Worm (Caenorhabditis elegans): ENCODE data around the gene gcy-20.

- TF ChIP-seq ets-5 (GFP tag; IDR thresholded peaks at IDR 0.05) (no peak), nhr-77 (tag; optimal IDR thresholded peaks at IDR 0.05) (no peak), lin-35 (GFP tag; optimal IDR thresholded peaks at IDR 0.05) (no peak), skn-1 (tag; optimal IDR thresholded peaks at IDR 0.05) (no peak)
Observed at ce11 chrV:16297070-16297469, 43.5 kb upstream of the gcy-20 start, which contains the start of gene srbc-83.
